Worm (Caenorhabditis elegans): ENCODE results near the gene F38B6.6.

- TF ChIP-seq R02D3.7 (tag; optimal IDR thresholded peaks at IDR 0.05) (no peak), lin-13 (GFP tag; optimal IDR thresholded peaks at IDR 0.05) (no peak), unc-62 (GFP tag; optimal IDR thresholded peaks at IDR 0.05) (no peak), lin-39 (tag; optimal IDR thresholded peaks at IDR 0.05) (no peak), egl-27 (tag; optimal IDR thresholded peaks at IDR 0.05) (no peak), mdl-1 (tag; optimal IDR thresholded peaks at IDR 0.05) (no peak), lin-11 (tag; optimal IDR thresholded peaks at IDR 0.05) (no peak), ama-1 (optimal IDR thresholded peaks at IDR 0.05) (no peak), nhr-11 (tag; optimal IDR thresholded peaks at IDR 0.05) (no peak), nhr-6 (tag; optimal IDR thresholded peaks at IDR 0.05) (no peak), lsy-2 (tag; optimal IDR thresholded peaks at IDR 0.05) (no peak), F13H6.1 (tag; optimal IDR thresholded peaks at IDR 0.05) (no peak), snpc-4 (tag; optimal IDR thresholded peaks at IDR 0.05) (no peak)
These were observed 35.7 kb downstream of the F38B6.6 start for ce11 chrX:6654139-6654538.
